Worm (Caenorhabditis elegans) whole organism, late embryonic: ENCODE measurements around the gene gln-1.
A peak's percentile ranks its signal among the peaks of the same experiment; 100 is the strongest.

Experiments used
- C38D4.7 ChIP-seq: fragments of 200-800 bp; sonication (Bioruptor generic); optimal IDR thresholded peaks from 2 replicates; lab custom pipeline; 2018; ENCODE audit warnings: mild to moderate bottlenecking, missing genetic modification characterization, moderate library complexity, missing compliant biosample characterization
- K09A11.1 ChIP-seq: sonication (generic microtip); optimal IDR thresholded peaks from 2 replicates; lab custom pipeline; 2017; ENCODE audit warnings: antibody characterized with exemption, mild to moderate bottlenecking, missing genetic modification characterization, missing compliant biosample characterization; ENCODE audit not compliant: insufficient read depth
- T23F11.4 ChIP-seq: fragments of 200-800 bp; sonication (Bioruptor generic); optimal IDR thresholded peaks from 2 replicates; lab custom pipeline; 2018; ENCODE audit warnings: mild to moderate bottlenecking, missing genetic modification characterization, missing compliant biosample characterization
- ama-1 ChIP-seq: fragments of 150-350 bp; optimal IDR thresholded peaks from 2 replicates; lab custom pipeline; 2014
- ceh-14 ChIP-seq: sonication (generic microtip); optimal IDR thresholded peaks from 2 replicates; lab custom pipeline; 2016; ENCODE audit warnings: missing genotype, missing genetic modification characterization, missing compliant biosample characterization
- ceh-18 ChIP-seq: sonication (generic microtip); optimal IDR thresholded peaks from 2 replicates; lab custom pipeline; 2016; ENCODE audit warnings: missing genetic modification characterization, missing compliant biosample characterization
- ceh-19 ChIP-seq: fragments of 200-800 bp; sonication (Bioruptor generic); optimal IDR thresholded peaks from 2 replicates; lab custom pipeline; 2018; ENCODE audit warnings: mild to moderate bottlenecking, missing genetic modification characterization, missing compliant biosample characterization
- ceh-2 ChIP-seq: sonication (generic microtip); optimal IDR thresholded peaks from 2 replicates; lab custom pipeline; 2016; ENCODE audit warnings: missing genotype, missing genetic modification characterization, missing compliant biosample characterization
- ceh-30 ChIP-seq: fragments of 150-350 bp; optimal IDR thresholded peaks from 2 replicates; lab custom pipeline; 2014; ENCODE audit warnings: missing biosample characterization, missing genetic modification characterization
- ceh-31 ChIP-seq: sonication (generic microtip); optimal IDR thresholded peaks from 2 replicates; lab custom pipeline; 2016; ENCODE audit warnings: missing genetic modification characterization, missing compliant biosample characterization
- ceh-34 ChIP-seq: sonication (generic microtip); optimal IDR thresholded peaks from 2 replicates; lab custom pipeline; 2016; ENCODE audit warnings: mild to moderate bottlenecking, missing genetic modification characterization, missing compliant biosample characterization
- ceh-45 ChIP-seq: fragments of 200-800 bp; sonication (Bioruptor generic); IDR thresholded peaks from 2 replicates; pipeline ENCODE4 v1.3.6; 2022; ENCODE audit warnings: missing genetic modification reagents, missing genetic modification characterization, missing compliant biosample characterization
- ceh-6 ChIP-seq: fragments of 200-800 bp; sonication (Bioruptor generic); optimal IDR thresholded peaks from 2 replicates; lab custom pipeline; 2018; ENCODE audit warnings: mild to moderate bottlenecking, missing genetic modification characterization, missing compliant biosample characterization
- ceh-9 ChIP-seq: sonication (generic microtip); optimal IDR thresholded peaks from 2 replicates; lab custom pipeline; 2016; ENCODE audit warnings: mild to moderate bottlenecking, missing genetic modification characterization, inconsistent platforms, missing compliant biosample characterization
- che-1 ChIP-seq: sonication (generic microtip); optimal IDR thresholded peaks from 2 replicates; lab custom pipeline; 2016; ENCODE audit warnings: mild to moderate bottlenecking, missing genetic modification characterization, missing compliant biosample characterization
- dmd-4 ChIP-seq: sonication (generic microtip); optimal IDR thresholded peaks from 2 replicates; lab custom pipeline; 2016; ENCODE audit warnings: borderline replicate concordance, missing genetic modification characterization, missing compliant biosample characterization
- dve-1 ChIP-seq: sonication (generic microtip); optimal IDR thresholded peaks from 2 replicates; lab custom pipeline; 2017; ENCODE audit warnings: antibody characterized with exemption, mild to moderate bottlenecking, missing genetic modification characterization, missing compliant biosample characterization
- elt-2 ChIP-seq: sonication (generic microtip); optimal IDR thresholded peaks from 2 replicates; lab custom pipeline; 2016; ENCODE audit warnings: missing genetic modification reagents, missing genetic modification characterization, missing compliant biosample characterization
- elt-4 ChIP-seq: sonication (generic microtip); optimal IDR thresholded peaks from 2 replicates; lab custom pipeline; 2016; ENCODE audit warnings: missing genetic modification characterization, missing compliant biosample characterization
- ets-4 ChIP-seq: sonication (generic microtip); optimal IDR thresholded peaks from 2 replicates; lab custom pipeline; 2016; ENCODE audit warnings: missing genetic modification characterization, missing compliant biosample characterization
- eyg-1 ChIP-seq: sonication (generic microtip); optimal IDR thresholded peaks from 2 replicates; lab custom pipeline; 2016; ENCODE audit warnings: missing genotype, missing genetic modification characterization, missing compliant biosample characterization
- fax-1 ChIP-seq: sonication (generic microtip); optimal IDR thresholded peaks from 2 replicates; lab custom pipeline; 2016; ENCODE audit warnings: missing genotype, missing genetic modification characterization, missing compliant biosample characterization
- fkh-10 ChIP-seq: fragments of 150-350 bp; optimal IDR thresholded peaks from 2 replicates; lab custom pipeline; 2014; ENCODE audit warnings: missing biosample characterization, missing genetic modification reagents, missing genetic modification characterization
- fkh-6 ChIP-seq: sonication (generic microtip); optimal IDR thresholded peaks from 2 replicates; lab custom pipeline; 2016; ENCODE audit warnings: missing genetic modification characterization, missing compliant biosample characterization
- hlh-13 ChIP-seq: fragments of 200-800 bp; sonication (Bioruptor generic); optimal IDR thresholded peaks from 2 replicates; lab custom pipeline; 2018; ENCODE audit warnings: mild to moderate bottlenecking, missing genetic modification characterization, missing compliant biosample characterization
- hlh-15 ChIP-seq: sonication (generic microtip); optimal IDR thresholded peaks from 2 replicates; lab custom pipeline; 2016; ENCODE audit warnings: missing genetic modification characterization, missing compliant biosample characterization
- hlh-30 ChIP-seq: sonication (generic microtip); optimal IDR thresholded peaks from 2 replicates; lab custom pipeline; 2017; ENCODE audit warnings: antibody characterized with exemption, missing genetic modification characterization, missing compliant biosample characterization; ENCODE audit not compliant: insufficient read depth
- hlh-8 ChIP-seq: sonication (generic microtip); optimal IDR thresholded peaks from 2 replicates; lab custom pipeline; 2016; ENCODE audit warnings: missing genotype, missing genetic modification characterization, missing compliant biosample characterization
- madf-2 ChIP-seq: sonication (generic microtip); optimal IDR thresholded peaks from 2 replicates; lab custom pipeline; 2017; ENCODE audit warnings: missing genetic modification characterization, missing compliant biosample characterization
- nfya-1 ChIP-seq: sonication (generic microtip); optimal IDR thresholded peaks from 2 replicates; lab custom pipeline; 2017; ENCODE audit warnings: missing genetic modification characterization, mild to moderate bottlenecking, missing compliant biosample characterization, antibody characterized with exemption, moderate library complexity
- nhr-11 ChIP-seq: fragments of 150-350 bp; optimal IDR thresholded peaks from 2 replicates; lab custom pipeline; 2014; ENCODE audit warnings: missing biosample characterization, missing genetic modification characterization
- npax-4 ChIP-seq: sonication (generic microtip); optimal IDR thresholded peaks from 2 replicates; lab custom pipeline; 2016; ENCODE audit warnings: missing genetic modification characterization, missing compliant biosample characterization
- pag-3 ChIP-seq: sonication (generic microtip); optimal IDR thresholded peaks from 2 replicates; lab custom pipeline; 2016; ENCODE audit warnings: missing compliant biosample characterization, missing genetic modification characterization, borderline replicate concordance
- pha-2 ChIP-seq: sonication (generic microtip); optimal IDR thresholded peaks from 2 replicates; lab custom pipeline; 2017; ENCODE audit warnings: mild to moderate bottlenecking, missing genetic modification characterization, missing compliant biosample characterization
- pha-4 ChIP-seq: fragments of 150-350 bp; optimal IDR thresholded peaks from 2 replicates; lab custom pipeline; 2018; ENCODE audit warnings: missing biosample characterization, missing genetic modification reagents, missing genetic modification characterization
- rnt-1 ChIP-seq: sonication (generic microtip); optimal IDR thresholded peaks from 2 replicates; lab custom pipeline; 2016; ENCODE audit warnings: missing genetic modification characterization, missing compliant biosample characterization
- sdc-2 ChIP-seq: sonication (generic microtip); optimal IDR thresholded peaks from 2 replicates; lab custom pipeline; 2016; ENCODE audit warnings: missing genotype, missing genetic modification characterization, missing compliant biosample characterization
- sox-2 ChIP-seq: fragments of 200-800 bp; sonication (Bioruptor generic); IDR thresholded peaks from 2 replicates; pipeline ENCODE4 v1.3.6; 2022; ENCODE audit warnings: missing genetic modification reagents, missing genetic modification characterization, missing compliant biosample characterization
- sox-4 ChIP-seq: sonication (generic microtip); optimal IDR thresholded peaks from 2 replicates; lab custom pipeline; 2017; ENCODE audit warnings: mild to moderate bottlenecking, missing genetic modification characterization, inconsistent platforms, missing compliant biosample characterization
- syd-9 ChIP-seq: sonication (generic microtip); optimal IDR thresholded peaks from 2 replicates; lab custom pipeline; 2016; ENCODE audit warnings: mild to moderate bottlenecking, missing genetic modification characterization, moderate library complexity, missing compliant biosample characterization
- tbx-7 ChIP-seq: sonication (generic microtip); optimal IDR thresholded peaks from 2 replicates; lab custom pipeline; 2016; ENCODE audit warnings: missing genotype, missing genetic modification characterization, missing compliant biosample characterization
- unc-3 ChIP-seq, 2 experiments: fragments of 200-800 bp in 1 of 2; sonication (Bioruptor generic) in 1 of 2; sonication (generic microtip) in 1 of 2; conservative IDR thresholded peaks in 1 of 2; optimal IDR thresholded peaks in 1 of 2; 2 replicates each; pipeline versions ENCODE4 v1.3.6 to Lab custom; 2016 to 2022; ENCODE audit warnings: missing compliant biosample characterization in 2 of 2, missing genetic modification characterization in 2 of 2, missing genetic modification reagents in 1 of 2
- unc-42 ChIP-seq: sonication (generic microtip); optimal IDR thresholded peaks from 2 replicates; lab custom pipeline; 2016; ENCODE audit warnings: missing genotype, missing genetic modification characterization, missing compliant biosample characterization
- zip-5 ChIP-seq: sonication (generic microtip); optimal IDR thresholded peaks from 2 replicates; lab custom pipeline; 2016; ENCODE audit warnings: missing genetic modification characterization, missing compliant biosample characterization
- ztf-16 ChIP-seq: sonication (generic microtip); optimal IDR thresholded peaks from 2 replicates; lab custom pipeline; 2017; ENCODE audit warnings: missing genetic modification characterization, missing compliant biosample characterization

gln-1 gene

DNA sequence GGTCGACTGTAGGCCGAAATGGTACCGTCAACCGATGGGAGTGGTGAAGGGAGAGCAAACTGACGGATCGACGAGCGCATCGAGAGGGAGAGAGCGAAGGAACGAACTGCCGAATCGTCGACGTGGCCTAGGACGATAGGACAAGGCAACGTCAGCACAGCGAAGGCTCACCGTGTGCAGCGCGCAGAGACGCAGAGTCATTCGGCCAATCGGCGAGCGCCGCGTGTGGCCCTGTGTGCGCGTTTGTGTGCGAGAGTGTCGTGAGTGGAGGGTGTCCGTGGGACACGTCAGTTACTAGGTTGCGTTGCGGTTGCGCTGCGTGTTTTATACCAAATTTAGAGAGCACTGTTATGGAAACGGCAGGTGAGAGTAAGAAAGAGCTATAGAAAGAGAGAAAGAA is 33.9 kb downstream of the gln-1 start, which contains the start of gene hsp-3 (continued):
- TF ChIP-seq elt-2 (tag; lab: Kevin White, UChicago) (peak; percentile 81), syd-9 (peak; percentile 71), ets-4 (tag; lab: Kevin White, UChicago) (peak; percentile 84), unc-42 (tag; lab: Kevin White, UChicago) (peak; percentile 79), elt-4 (tag; lab: Kevin White, UChicago) (no peak), ama-1 (lab: Kevin White, UChicago) (no peak), K09A11.1 (tag; lab: Kevin White, UChicago) (peak; percentile 37), ceh-45 (GFP tag; lab: Robert Waterston, UW) (no peak), fax-1 (tag; lab: Kevin White, UChicago) (peak; percentile 54), ceh-34 (tag; lab: Kevin White, UChicago) (peak; percentile 95), tbx-7 (tag; lab: Kevin White, UChicago) (peak; percentile 66), hlh-15 (tag; lab: Kevin White, UChicago) (no peak), hlh-13 (GFP tag; lab: Kevin White, UChicago) (no peak)

DNA sequence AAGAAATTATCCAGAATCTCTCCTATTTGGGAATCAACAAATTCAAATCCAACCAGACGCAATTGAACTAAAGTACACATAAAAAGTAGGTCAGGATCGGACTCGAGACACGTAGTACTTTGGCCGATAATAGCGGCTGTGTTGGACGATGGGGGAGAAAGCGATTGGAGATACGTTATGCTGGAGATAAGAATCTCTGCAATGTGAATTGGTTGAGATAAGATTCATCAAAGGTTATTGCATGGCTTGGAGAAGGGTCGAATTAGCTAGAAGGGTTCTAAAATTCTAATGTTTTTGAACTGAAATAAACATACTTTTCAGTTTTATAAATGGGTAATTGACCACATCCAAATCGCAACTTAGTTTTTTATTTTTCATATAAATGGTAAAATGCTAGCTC is 34.5 kb downstream of the gln-1 start:
- TF ChIP-seq rnt-1 (tag; lab: Kevin White, UChicago), result peak; percentile 13
- no peak for TF ChIP-seq ceh-31 (tag; lab: Kevin White, UChicago)

- TF ChIP-seq nfya-1 (tag; lab: Kevin White, UChicago) (peak; percentile 43), sdc-2 (no peak)
Measured at ce11 chrX:6093046-6093445, 35.0 kb downstream of the gln-1 start, which contains the start of gene C15H9.5. Gene C15H9.5 (plus strand): TSS chrX:6093300.

DNA sequence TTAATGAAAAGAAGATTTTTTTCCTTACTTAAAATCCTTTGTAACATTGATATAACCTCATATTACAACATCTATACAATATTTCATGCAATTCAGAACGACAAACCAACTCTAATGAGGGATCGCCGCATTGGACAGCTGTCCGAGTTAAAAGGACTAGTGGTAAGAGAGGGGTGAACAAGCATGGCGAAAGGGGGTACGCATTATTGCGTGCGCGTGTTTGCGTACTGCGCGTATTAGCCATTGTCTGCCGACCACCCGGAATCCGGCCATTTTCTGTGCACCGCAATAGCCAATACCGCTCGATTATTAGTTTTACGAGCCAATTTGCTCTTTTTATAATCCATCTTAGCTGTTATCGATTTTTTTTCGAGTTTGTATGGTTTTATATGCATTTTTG is 39.5 kb downstream of the gln-1 start, which contains the start of gene C15H9.4:
C15H9.4 (plus strand) TSS at position 93 of the 400 bp plus-strand sequence.
- TF ChIP-seq ceh-19 (GFP tag; lab: Kevin White, UChicago), result peak; percentile 6
- TF ChIP-seq ztf-16 (tag; lab: Kevin White, UChicago), result no peak
- peak; percentile 74 for TF ChIP-seq nfya-1 (tag; lab: Kevin White, UChicago)
- peak; percentile 2 for TF ChIP-seq rnt-1 (tag; lab: Kevin White, UChicago)
- TF ChIP-seq zip-5 (tag; lab: Kevin White, UChicago), result no peak
- peak; percentile 76 for TF ChIP-seq sox-2 (GFP tag; lab: Robert Waterston, UW)
- no peak for TF ChIP-seq ama-1 (lab: Kevin White, UChicago)
- peak; percentile 57 for TF ChIP-seq ceh-31 (tag; lab: Kevin White, UChicago)
- no peak for TF ChIP-seq dmd-4 (tag; lab: Kevin White, UChicago)
- TF ChIP-seq hlh-13 (GFP tag; lab: Kevin White, UChicago), result no peak
- TF ChIP-seq madf-2 (tag; lab: Kevin White, UChicago), result no peak
- TF ChIP-seq ceh-6 (GFP tag; lab: Kevin White, UChicago), result no peak
- no peak for TF ChIP-seq fkh-10 (GFP tag; lab: Kevin White, UChicago)
- no peak for TF ChIP-seq pha-4 (tag; lab: Kevin White, UChicago)
- TF ChIP-seq ets-4 (tag; lab: Kevin White, UChicago), result no peak
- no peak for TF ChIP-seq K09A11.1 (tag; lab: Kevin White, UChicago)
- peak; percentile 71 for TF ChIP-seq pha-2
- no peak for TF ChIP-seq hlh-30 (tag; lab: Kevin White, UChicago)
- no peak for TF ChIP-seq T23F11.4 (GFP tag; lab: Kevin White, UChicago)
- TF ChIP-seq ceh-2 (tag; lab: Kevin White, UChicago), result no peak
- TF ChIP-seq C38D4.7, result no peak
- no peak for TF ChIP-seq npax-4 (tag; lab: Kevin White, UChicago)
- no peak for TF ChIP-seq ceh-18 (tag; lab: Kevin White, UChicago)
- TF ChIP-seq nhr-11 (tag; lab: Kevin White, UChicago), result no peak
- no peak for TF ChIP-seq elt-2 (tag; lab: Kevin White, UChicago)
- peak; percentile 40 for TF ChIP-seq ceh-14 (tag; lab: Kevin White, UChicago)
- no peak for TF ChIP-seq pag-3 (tag; lab: Kevin White, UChicago)
- no peak for TF ChIP-seq ceh-30 (tag; lab: Kevin White, UChicago)
- no peak for TF ChIP-seq hlh-15 (tag; lab: Kevin White, UChicago)
- no peak for TF ChIP-seq sox-4 (tag; lab: Kevin White, UChicago)
- no peak for TF ChIP-seq che-1 (tag; lab: Kevin White, UChicago)
- TF ChIP-seq unc-3 (GFP tag; conservative IDR thresholded peaks at IDR 0.05; lab: Robert Waterston, UW), result no peak
- TF ChIP-seq unc-3 (tag; optimal IDR thresholded peaks at IDR 0.05; lab: Kevin White, UChicago), result no peak
- no peak for TF ChIP-seq dve-1
- no peak for TF ChIP-seq ceh-9 (tag; lab: Kevin White, UChicago)
- no peak for TF ChIP-seq hlh-8 (tag; lab: Kevin White, UChicago)
- TF ChIP-seq ceh-45 (GFP tag; lab: Robert Waterston, UW), result no peak
- TF ChIP-seq fkh-6 (tag; lab: Kevin White, UChicago), result no peak
- no peak for TF ChIP-seq eyg-1 (tag; lab: Kevin White, UChicago)
